Fruit fly (Drosophila melanogaster) whole organism, pupa: ENCODE measurements around the gene hgo.

ENCODE experiments used
- CG12605 ChIP-seq: fragments of 200-800 bp; sonication (Bioruptor generic); IDR thresholded peaks from 2 replicates; pipeline ENCODE4 v1.3.6; 2022; ENCODE audit warnings: missing biosample characterization, missing genetic modification characterization
- CG14655 ChIP-seq: fragments of 200-800 bp; sonication (Bioruptor generic); optimal IDR thresholded peaks from 3 replicates; lab custom pipeline; 2017; ENCODE audit warnings: mild to moderate bottlenecking, missing biosample characterization, missing genetic modification reagents, missing genetic modification characterization
- CG15710 ChIP-seq: fragments of 200-800 bp; sonication (Bioruptor generic); optimal IDR thresholded peaks from 2 replicates; lab custom pipeline; 2018; ENCODE audit warnings: missing biosample characterization, mild to moderate bottlenecking, missing genetic modification characterization, moderate library complexity
- CG32121 ChIP-seq: fragments of 200-800 bp; sonication (Bioruptor generic); IDR thresholded peaks from 2 replicates; pipeline ENCODE4 v1.3.6; 2022; ENCODE audit warnings: missing biosample characterization, missing genetic modification characterization
- CG8159 ChIP-seq: fragments of 200-800 bp; sonication (Bioruptor generic); optimal IDR thresholded peaks from 3 replicates; lab custom pipeline; 2018; ENCODE audit warnings: missing biosample characterization, mild to moderate bottlenecking, missing genetic modification characterization, moderate library complexity
- CG9948 ChIP-seq: fragments of 200-800 bp; sonication (Bioruptor generic); optimal IDR thresholded peaks from 2 replicates; lab custom pipeline; 2018; ENCODE audit warnings: missing biosample characterization, mild to moderate bottlenecking, missing genetic modification characterization, moderate library complexity
- EcR ChIP-seq: fragments of 200-800 bp; sonication (Bioruptor generic); optimal IDR thresholded peaks from 3 replicates; lab custom pipeline; 2019; ENCODE audit warnings: missing biosample characterization, missing genetic modification characterization, mild to moderate bottlenecking, moderate library complexity, missing genetic modification reagents
- Ets98B ChIP-seq: fragments of 200-800 bp; sonication (Bioruptor generic); IDR thresholded peaks from 2 replicates; pipeline ENCODE4 v1.3.6; 2022; ENCODE audit warnings: missing biosample characterization, missing genetic modification characterization
- Pif1A ChIP-seq: fragments of 200-800 bp; sonication (Bioruptor generic); optimal IDR thresholded peaks from 3 replicates; lab custom pipeline; 2016; ENCODE audit warnings: missing biosample characterization, missing genetic modification characterization
- Pif1B ChIP-seq: fragments of 200-800 bp; sonication (Bioruptor generic); optimal IDR thresholded peaks from 3 replicates; lab custom pipeline; 2016; ENCODE audit warnings: missing biosample characterization, missing genetic modification characterization
- Snoo ChIP-seq: fragments of 200-800 bp; sonication (Bioruptor generic); optimal IDR thresholded peaks from 3 replicates; lab custom pipeline; 2017; ENCODE audit warnings: missing biosample characterization, mild to moderate bottlenecking, missing genetic modification characterization, inconsistent platforms
- fd96Ca ChIP-seq: fragments of 200-800 bp; sonication (Bioruptor generic); IDR thresholded peaks from 3 replicates; pipeline ENCODE4 v1.3.6; 2022; ENCODE audit warnings: missing biosample characterization, missing genetic modification characterization

DNA sequence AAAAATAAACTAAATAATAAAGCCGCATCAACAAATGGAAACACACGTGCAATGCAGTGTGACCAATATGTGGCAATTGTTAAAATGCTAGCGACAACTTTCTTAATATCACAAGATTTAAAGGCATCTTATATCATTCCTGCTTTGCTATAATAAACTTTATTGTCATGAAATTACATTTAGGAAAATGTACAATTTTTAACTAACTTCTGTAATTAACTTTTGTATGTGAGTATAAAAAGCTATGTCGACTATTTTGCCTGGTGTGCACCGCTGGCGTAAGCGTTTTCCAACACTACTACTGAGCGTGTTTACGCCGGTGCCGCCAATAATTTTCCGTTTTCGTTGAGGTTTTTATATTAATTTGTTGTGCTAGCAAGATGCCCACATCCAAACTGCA, 12.7 kb upstream of the hgo start, which contains the start of the genes Csl4 and Nup160:
- TF ChIP-seq CG14655 (GFP tag; lab: Kevin White, UChicago) = no peak
- TF ChIP-seq Pif1B = no peak
- TF ChIP-seq Snoo (tag; lab: Kevin White, UChicago) = peak; percentile 69
- no peak for TF ChIP-seq Pif1A (GFP tag; lab: Kevin White, UChicago)
- TF ChIP-seq fd96Ca (GFP tag; lab: Robert Waterston, UW) = peak; percentile 72; the same call in 2 of the 3 replicates
- TF ChIP-seq CG32121 (GFP tag; lab: Robert Waterston, UW) = peak; percentile 70
- TF ChIP-seq CG12605 (GFP tag; lab: Robert Waterston, UW) = no peak
- TF ChIP-seq CG8159 (tag; lab: Kevin White, UChicago) = no peak
- peak; percentile 64; the same call in 1 of the 2 replicates for TF ChIP-seq Ets98B (GFP tag; lab: Robert Waterston, UW)
- peak; percentile 62 for TF ChIP-seq CG15710 (tag; lab: Kevin White, UChicago)
- peak; percentile 37 for TF ChIP-seq CG9948
- TF ChIP-seq EcR (GFP tag; lab: Kevin White, UChicago) = no peak
